Worm (Caenorhabditis elegans) whole organism, early embryonic: ENCODE results near the gene T04B8.1.

ENCODE experiments used
- ama-1 ChIP-seq: fragments of 150-350 bp; optimal IDR thresholded peaks from 2 replicates; lab custom pipeline; 2014
- ets-7 ChIP-seq: sonication (generic microtip); optimal IDR thresholded peaks from 2 replicates; lab custom pipeline; 2016; ENCODE audit warnings: missing genotype, missing genetic modification characterization, missing compliant biosample characterization

DNA sequence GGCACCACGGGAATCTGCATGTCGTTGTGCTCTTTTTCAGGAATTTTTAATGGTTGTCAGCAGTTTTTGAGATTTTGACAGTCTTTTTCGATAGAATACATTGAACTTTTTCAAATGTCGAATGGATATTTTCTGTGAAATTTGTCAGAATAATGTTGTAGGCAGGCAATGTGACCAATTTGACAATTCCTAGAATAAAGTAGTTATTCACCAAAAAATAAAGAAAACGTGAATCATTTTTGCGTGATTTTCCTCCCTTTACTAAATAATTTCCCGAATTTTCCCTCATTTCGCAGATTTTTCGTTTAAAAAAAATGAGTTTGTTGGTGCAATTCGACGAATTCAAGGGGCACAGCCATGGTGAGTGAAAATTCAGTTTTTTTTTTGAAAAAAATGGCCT is 25.3 kb upstream of the T04B8.1 start, which contains the start of gene W04H10.1:
- no peak for TF ChIP-seq ama-1 (lab: Kevin White, UChicago)
- no peak for TF ChIP-seq ets-7
